Worm (Caenorhabditis elegans): Measurements from ENCODE around the gene fbxa-174.

The fbxa-174 gene

DNA sequence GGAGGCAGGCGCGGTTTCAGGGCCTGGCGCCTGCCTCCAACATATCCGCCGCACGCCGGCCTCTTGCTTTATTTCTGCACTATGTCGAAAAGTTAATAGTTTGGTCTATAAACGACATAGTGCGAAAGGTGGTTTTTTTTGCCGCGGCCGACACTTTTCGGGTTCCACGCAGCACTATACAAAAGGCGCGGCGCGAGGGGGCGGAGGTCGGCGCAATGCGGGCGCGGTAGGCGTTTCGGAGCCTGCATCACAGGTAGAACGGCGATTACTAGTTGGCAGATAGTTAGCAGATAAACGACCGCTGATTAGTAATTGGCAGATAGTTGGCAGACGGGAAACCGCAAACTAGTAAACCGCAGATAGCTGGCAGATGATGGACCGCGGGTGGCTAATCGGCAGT lies 45.5 kb downstream of the fbxa-174 start:
- TF ChIP-seq set-16 (GFP tag; IDR thresholded peaks at IDR 0.05) = peak; percentile 67
- TF ChIP-seq ZK546.5 (tag; optimal IDR thresholded peaks at IDR 0.05) = no peak
- no peak for TF ChIP-seq ctbp-1 (GFP tag; IDR thresholded peaks at IDR 0.05)
- no peak for TF ChIP-seq ceh-82 (tag; optimal IDR thresholded peaks at IDR 0.05)
- TF ChIP-seq nhr-25 (tag; optimal IDR thresholded peaks at IDR 0.05; ENCODE audit: borderline replicate concordance, insufficient read depth) = no peak
- TF ChIP-seq mxl-2 (GFP tag; conservative IDR thresholded peaks at IDR 0.05) = no peak
- TF ChIP-seq ceh-20 (GFP tag; IDR thresholded peaks at IDR 0.05) = no peak
- TF ChIP-seq T20F7.1 (GFP tag; optimal IDR thresholded peaks at IDR 0.05) = no peak

DNA sequence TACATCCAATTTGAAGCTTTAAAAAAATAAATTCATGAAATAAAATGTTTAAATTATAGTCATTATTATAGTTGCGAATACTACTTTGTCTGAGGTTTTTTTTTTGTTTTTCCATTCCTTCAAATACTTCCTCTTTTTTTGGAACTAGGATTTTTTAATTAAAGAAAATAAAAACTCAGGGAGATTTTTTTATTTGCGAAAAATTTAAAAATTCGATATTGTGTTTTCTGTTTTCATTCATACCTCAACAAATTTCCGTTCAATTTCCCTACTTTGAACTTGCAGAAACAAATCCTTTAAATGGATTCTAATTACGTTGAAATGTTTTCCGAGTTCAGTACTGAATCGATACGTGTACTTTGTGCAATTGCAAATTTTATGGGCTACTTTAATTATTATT lies 49.8 kb downstream of the fbxa-174 start, which contains the start of gene srw-32:
Gene srw-32, plus strand, starts transcription at position 301 of the 400 bp plus-strand sequence.
- no peak for TF ChIP-seq pqm-1 (tag; optimal IDR thresholded peaks at IDR 0.05)
- TF ChIP-seq lin-13 (GFP tag; optimal IDR thresholded peaks at IDR 0.05) = no peak
- TF ChIP-seq tra-1 (GFP tag; IDR thresholded peaks at IDR 0.05) = no peak
- no peak for TF ChIP-seq php-3 (GFP tag; IDR thresholded peaks at IDR 0.05)
- no peak for TF ChIP-seq zag-1 (tag; optimal IDR thresholded peaks at IDR 0.05)
- TF ChIP-seq ztf-11 (tag; optimal IDR thresholded peaks at IDR 0.05) = no peak
- no peak for TF ChIP-seq Y105C5A.15 (GFP tag; IDR thresholded peaks at IDR 0.05)
- TF ChIP-seq snpc-1.2 (GFP tag; IDR thresholded peaks at IDR 0.05) = no peak
- TF ChIP-seq daf-19 (GFP tag; conservative IDR thresholded peaks at IDR 0.05) = no peak
- TF ChIP-seq spr-1 (tag; optimal IDR thresholded peaks at IDR 0.05) = no peak
- no peak for TF ChIP-seq nhr-48 (tag; optimal IDR thresholded peaks at IDR 0.05)
- no peak for TF ChIP-seq lin-38 (GFP tag; IDR thresholded peaks at IDR 0.05)
- no peak for TF ChIP-seq saeg-2 (GFP tag; IDR thresholded peaks at IDR 0.05)
- no peak for TF ChIP-seq F10B5.3 (tag; optimal IDR thresholded peaks at IDR 0.05)
- TF ChIP-seq mdt-29 (GFP tag; IDR thresholded peaks at IDR 0.05) = no peak
- no peak for TF ChIP-seq F26F4.8 (GFP tag; conservative IDR thresholded peaks at IDR 0.05)
- TF ChIP-seq egl-43 (GFP tag; IDR thresholded peaks at IDR 0.05) = no peak

DNA sequence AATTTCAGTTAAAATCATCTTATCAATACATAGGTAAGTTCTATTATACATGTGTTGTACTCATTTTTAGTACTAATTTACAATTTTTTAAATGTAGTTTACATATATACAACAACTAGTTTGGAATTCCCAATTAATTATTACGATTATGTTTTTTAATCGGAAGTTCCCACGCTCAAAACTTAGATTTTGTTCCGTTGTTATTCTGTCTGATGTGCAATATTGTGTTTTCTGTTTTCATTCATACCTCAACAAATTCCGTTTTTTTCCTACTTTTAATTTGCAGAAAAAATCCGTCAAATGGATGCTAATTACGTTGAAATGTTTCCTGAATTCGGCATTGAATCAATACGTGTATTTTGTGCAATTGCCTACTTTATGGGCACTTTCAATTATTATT lies 52.0 kb downstream of the fbxa-174 start, which contains the start of gene srw-31:
Gene srw-31, plus strand, starts transcription at position 301 of the 400 bp plus-strand sequence.
- no peak for TF ChIP-seq ceh-32 (tag; optimal IDR thresholded peaks at IDR 0.05; ENCODE audit: poor library complexity)
- TF ChIP-seq pqm-1 (tag; optimal IDR thresholded peaks at IDR 0.05) = no peak
- no peak for TF ChIP-seq duxl-1 (tag; optimal IDR thresholded peaks at IDR 0.05; ENCODE audit: poor library complexity)
- no peak for TF ChIP-seq sdz-12 (GFP tag; optimal IDR thresholded peaks at IDR 0.05)
- TF ChIP-seq madf-5 (GFP tag; IDR thresholded peaks at IDR 0.05) = no peak
- no peak for TF ChIP-seq nhr-48 (tag; optimal IDR thresholded peaks at IDR 0.05)
- TF ChIP-seq rbr-2 (tag; optimal IDR thresholded peaks at IDR 0.05) = no peak
- no peak for TF ChIP-seq ztf-11 (tag; optimal IDR thresholded peaks at IDR 0.05)
- no peak for TF ChIP-seq daf-12 (tag; optimal IDR thresholded peaks at IDR 0.05)
- TF ChIP-seq R02D3.7 (tag; optimal IDR thresholded peaks at IDR 0.05) = no peak
- TF ChIP-seq F26F4.8 (GFP tag; conservative IDR thresholded peaks at IDR 0.05) = no peak
- no peak for TF ChIP-seq fkh-10 (GFP tag; optimal IDR thresholded peaks at IDR 0.05)
- no peak for TF ChIP-seq mep-1 (tag; optimal IDR thresholded peaks at IDR 0.05)
- no peak for TF ChIP-seq madf-9 (GFP tag; conservative IDR thresholded peaks at IDR 0.05)

Data from whole organism, L4 larva.